Fruit fly (Drosophila melanogaster) whole organism, embryonic: ENCODE results near the gene CG4278.

ENCODE experiments used
- CG11093 ChIP-seq: fragments of 200-800 bp; sonication (Bioruptor generic); IDR thresholded peaks from 3 replicates; pipeline ENCODE4 v1.3.6; 2022; ENCODE audit warnings: missing biosample characterization, missing genetic modification characterization
- CG12744 ChIP-seq: fragments of 200-800 bp; sonication (Bioruptor generic); optimal IDR thresholded peaks from 2 replicates; lab custom pipeline; 2016; ENCODE audit warnings: missing biosample characterization, missing genetic modification characterization
- CG13287 ChIP-seq: fragments of 200-800 bp; sonication (Bioruptor generic); IDR thresholded peaks from 2 replicates; pipeline ENCODE4 v1.3.6; 2022; ENCODE audit warnings: missing biosample characterization, missing genetic modification characterization; ENCODE audit not compliant: partially characterized antibody
- CG13624 ChIP-seq: fragments of 200-800 bp; sonication (Bioruptor generic); optimal IDR thresholded peaks from 2 replicates; lab custom pipeline; 2016; ENCODE audit warnings: missing biosample characterization, missing genetic modification characterization
- CG14050 ChIP-seq: fragments of 200-800 bp; sonication (Bioruptor generic); IDR thresholded peaks from 3 replicates; pipeline ENCODE4 v1.3.6; 2022; ENCODE audit warnings: missing biosample characterization, missing genetic modification characterization
- CG14860 ChIP-seq: fragments of 200-800 bp; sonication (Bioruptor generic); IDR thresholded peaks from 3 replicates; pipeline ENCODE4 v1.3.6; 2022; ENCODE audit warnings: missing biosample characterization, missing genetic modification characterization; ENCODE audit not compliant: partially characterized antibody
- CG15696 ChIP-seq: fragments of 200-800 bp; sonication (Bioruptor generic); optimal IDR thresholded peaks from 2 replicates; lab custom pipeline; 2019; ENCODE audit warnings: missing biosample characterization, mild to moderate bottlenecking, missing genetic modification characterization, moderate library complexity
- CG17359 ChIP-seq: fragments of 200-800 bp; sonication (Bioruptor generic); optimal IDR thresholded peaks from 3 replicates; lab custom pipeline; 2018; ENCODE audit warnings: missing biosample characterization, mild to moderate bottlenecking, missing genetic modification characterization, moderate library complexity
- CG17829 ChIP-seq: fragments of 200-800 bp; optimal IDR thresholded peaks from 2 replicates; lab custom pipeline; 2019; ENCODE audit warnings: missing biosample characterization, mild to moderate bottlenecking, missing genetic modification characterization, moderate library complexity
- CG17912 ChIP-seq: fragments of 200-800 bp; sonication (Bioruptor generic); optimal IDR thresholded peaks from 2 replicates; lab custom pipeline; 2018; ENCODE audit warnings: missing biosample characterization, mild to moderate bottlenecking, missing genetic modification characterization
- CG18011 ChIP-seq: fragments of 200-800 bp; sonication (Bioruptor generic); optimal IDR thresholded peaks from 2 replicates; lab custom pipeline; 2017; ENCODE audit warnings: missing biosample characterization, missing genetic modification characterization, mild to moderate bottlenecking, moderate library complexity, missing genotype
- CG18619 ChIP-seq: fragments of 200-800 bp; sonication (Bioruptor generic); optimal IDR thresholded peaks from 3 replicates; lab custom pipeline; 2017; ENCODE audit warnings: missing biosample characterization, mild to moderate bottlenecking, missing genetic modification characterization
- CG2875 ChIP-seq: fragments of 200-800 bp; sonication (Bioruptor generic); optimal IDR thresholded peaks from 2 replicates; lab custom pipeline; 2017; ENCODE audit warnings: missing biosample characterization, mild to moderate bottlenecking, missing genetic modification characterization, missing genetic modification reagents
- CG43689 ChIP-seq: fragments of 200-800 bp; sonication (Bioruptor generic); IDR thresholded peaks from 2 replicates; pipeline ENCODE4 v1.3.6; 2022; ENCODE audit warnings: missing biosample characterization, missing genetic modification characterization
- CG5180 ChIP-seq: fragments of 200-800 bp; sonication (Bioruptor generic); optimal IDR thresholded peaks from 3 replicates; lab custom pipeline; 2017; ENCODE audit warnings: missing biosample characterization, missing genetic modification characterization, mild to moderate bottlenecking, moderate library complexity, missing genetic modification reagents
- CG6683 ChIP-seq: fragments of 200-800 bp; sonication (Bioruptor generic); optimal IDR thresholded peaks from 2 replicates; lab custom pipeline; 2017; ENCODE audit warnings: missing biosample characterization, mild to moderate bottlenecking, missing genetic modification characterization, missing genetic modification reagents
- CG6689 ChIP-seq: fragments of 200-800 bp; sonication (Bioruptor generic); IDR thresholded peaks from 2 replicates; pipeline ENCODE4 v1.3.6; 2022; ENCODE audit warnings: missing biosample characterization, missing genetic modification characterization
- CG6791 ChIP-seq: fragments of 200-800 bp; sonication (Bioruptor generic); IDR thresholded peaks from 3 replicates; pipeline ENCODE4 v1.3.6; 2022; ENCODE audit warnings: missing biosample characterization, missing genetic modification characterization; ENCODE audit not compliant: partially characterized antibody
- CG6813 ChIP-seq: fragments of 200-800 bp; sonication (Bioruptor generic); optimal IDR thresholded peaks from 2 replicates; lab custom pipeline; 2017; ENCODE audit warnings: missing biosample characterization, missing genetic modification characterization, mild to moderate bottlenecking, moderate library complexity, missing genetic modification reagents
- CG7271 ChIP-seq: fragments of 200-800 bp; sonication (Bioruptor generic); optimal IDR thresholded peaks from 2 replicates; lab custom pipeline; 2018; ENCODE audit warnings: missing biosample characterization, mild to moderate bottlenecking, missing genetic modification characterization, moderate library complexity
- D ChIP-seq, 2 experiments: fragments of 200-800 bp in 1 of 2; fragments of >200 bp in 1 of 2; sonication (Bioruptor generic) in 1 of 2; optimal IDR thresholded peaks; 2 replicates in 1 of 2; 3 replicates in 1 of 2; lab custom pipeline; 2017; ENCODE audit warnings: mild to moderate bottlenecking in 1 of 2, missing biosample characterization in 1 of 2, missing genetic modification characterization in 1 of 2, missing genetic modification reagents in 1 of 2
- Dip2 ChIP-seq: fragments of 200-800 bp; sonication (Bioruptor generic); IDR thresholded peaks from 2 replicates; pipeline ENCODE4 v1.3.6; 2022; ENCODE audit warnings: missing biosample characterization, missing genetic modification characterization
- Fer1 ChIP-seq: fragments of 200-800 bp; sonication (Bioruptor generic); optimal IDR thresholded peaks from 2 replicates; lab custom pipeline; 2017; ENCODE audit warnings: missing biosample characterization, mild to moderate bottlenecking, missing genetic modification characterization
- HLH4C ChIP-seq: fragments of 200-800 bp; sonication (Bioruptor generic); IDR thresholded peaks from 3 replicates; pipeline ENCODE4 v1.3.6; 2022; ENCODE audit warnings: missing biosample characterization, missing genetic modification characterization; ENCODE audit not compliant: partially characterized antibody
- HLH54F ChIP-seq: fragments of 200-800 bp; sonication (Bioruptor generic); optimal IDR thresholded peaks from 3 replicates; lab custom pipeline; 2016; ENCODE audit warnings: missing biosample characterization, missing genetic modification characterization
- Hey ChIP-seq: fragments of 200-800 bp; sonication (Bioruptor generic); optimal IDR thresholded peaks from 3 replicates; lab custom pipeline; 2018; ENCODE audit warnings: missing biosample characterization, mild to moderate bottlenecking, missing genetic modification characterization
- Hr39 ChIP-seq: fragments of >200 bp; optimal IDR thresholded peaks from 2 replicates; lab custom pipeline; 2017
- Mad ChIP-seq: fragments of 200-800 bp; sonication (Bioruptor generic); optimal IDR thresholded peaks from 2 replicates; lab custom pipeline; 2016; ENCODE audit warnings: missing biosample characterization, missing genetic modification characterization
- Opbp ChIP-seq: fragments of 200-800 bp; sonication (Bioruptor generic); IDR thresholded peaks from 3 replicates; pipeline ENCODE4 v1.3.6; 2022; ENCODE audit warnings: missing biosample characterization, missing genetic modification characterization; ENCODE audit not compliant: partially characterized antibody
- Poxn ChIP-seq: fragments of 200-800 bp; sonication (Bioruptor generic); IDR thresholded peaks from 2 replicates; pipeline ENCODE4 v1.3.6; 2022; ENCODE audit warnings: missing biosample characterization, missing genetic modification characterization
- bbx ChIP-seq: fragments of 200-800 bp; sonication (Bioruptor generic); IDR thresholded peaks from 2 replicates; pipeline ENCODE4 v1.3.6; 2022; ENCODE audit warnings: missing biosample characterization, missing genetic modification characterization; ENCODE audit not compliant: partially characterized antibody
- caup ChIP-seq: fragments of 200-800 bp; sonication (Bioruptor generic); optimal IDR thresholded peaks from 3 replicates; lab custom pipeline; 2017; ENCODE audit warnings: missing biosample characterization, mild to moderate bottlenecking, missing genetic modification characterization, moderate library complexity; ENCODE audit not compliant: severe bottlenecking
- grau ChIP-seq: fragments of 200-800 bp; optimal IDR thresholded peaks from 3 replicates; lab custom pipeline; 2019; ENCODE audit warnings: missing biosample characterization, mild to moderate bottlenecking, missing genetic modification characterization, moderate library complexity
- gsb-n ChIP-seq: fragments of 200-800 bp; sonication (Bioruptor generic); optimal IDR thresholded peaks from 3 replicates; lab custom pipeline; 2018; ENCODE audit warnings: missing biosample characterization, mild to moderate bottlenecking, missing genetic modification characterization
- jigr1 ChIP-seq: fragments of 200-800 bp; sonication (Bioruptor generic); IDR thresholded peaks from 3 replicates; pipeline ENCODE4 v1.3.6; 2022; ENCODE audit warnings: missing biosample characterization, missing genetic modification characterization
- luna ChIP-seq: fragments of 200-800 bp; sonication (Bioruptor generic); optimal IDR thresholded peaks from 2 replicates; lab custom pipeline; 2016; ENCODE audit warnings: missing biosample characterization, missing genetic modification characterization
- mam ChIP-seq: fragments of 200-800 bp; sonication (Bioruptor generic); optimal IDR thresholded peaks from 3 replicates; lab custom pipeline; 2016; ENCODE audit warnings: missing biosample characterization, missing genetic modification characterization
- pfk ChIP-seq: fragments of 200-800 bp; sonication (Bioruptor generic); optimal IDR thresholded peaks from 2 replicates; lab custom pipeline; 2018; ENCODE audit warnings: missing biosample characterization, mild to moderate bottlenecking, missing genetic modification characterization, moderate library complexity
- pnt ChIP-seq: fragments of 200-800 bp; sonication (Bioruptor generic); optimal IDR thresholded peaks from 3 replicates; lab custom pipeline; 2016; ENCODE audit warnings: missing biosample characterization, missing genetic modification characterization
- psq ChIP-seq: fragments of 200-800 bp; sonication (Bioruptor generic); optimal IDR thresholded peaks from 2 replicates; lab custom pipeline; 2017; ENCODE audit warnings: missing biosample characterization, missing genetic modification characterization
- row ChIP-seq: fragments of 200-800 bp; sonication (Bioruptor generic); IDR thresholded peaks from 3 replicates; pipeline ENCODE4 v1.3.6; 2022; ENCODE audit warnings: missing biosample characterization, missing genetic modification characterization
- sens ChIP-seq: fragments of 200-800 bp; sonication (Bioruptor generic); peaks from one replicate; lab custom pipeline; 2016; ENCODE audit warnings: missing biosample characterization, missing genetic modification characterization
- slbo ChIP-seq: fragments of 200-800 bp; sonication (Bioruptor generic); IDR thresholded peaks from 2 replicates; pipeline ENCODE4 v1.3.6; 2022; ENCODE audit warnings: missing biosample characterization, missing genetic modification characterization
- sna ChIP-seq: fragments of 200-800 bp; sonication (Bioruptor generic); IDR thresholded peaks from 2 replicates; pipeline ENCODE4 v1.3.6; 2022; ENCODE audit warnings: missing biosample characterization, missing genetic modification characterization; ENCODE audit not compliant: partially characterized antibody
- tap ChIP-seq: fragments of 200-800 bp; optimal IDR thresholded peaks from 3 replicates; lab custom pipeline; 2019; ENCODE audit warnings: missing biosample characterization, mild to moderate bottlenecking, missing genetic modification characterization, moderate library complexity
- toy ChIP-seq: fragments of 200-800 bp; sonication (Bioruptor generic); IDR thresholded peaks from 2 replicates; pipeline ENCODE4 v1.3.6; 2022; ENCODE audit warnings: missing biosample characterization, missing genetic modification characterization
- ttk ChIP-seq: fragments of 200-800 bp; sonication (Bioruptor generic); IDR thresholded peaks from 2 replicates; pipeline ENCODE4 v2.1.2; 2022; ENCODE audit warnings: missing biosample characterization, missing genetic modification characterization
- tup ChIP-seq: fragments of 200-800 bp; sonication (Bioruptor generic); optimal IDR thresholded peaks from 2 replicates; lab custom pipeline; 2016; ENCODE audit warnings: missing biosample characterization, mild to moderate bottlenecking, missing genetic modification characterization, moderate library complexity
- twi ChIP-seq: fragments of 200-800 bp; optimal IDR thresholded peaks from 2 replicates; lab custom pipeline; 2019; ENCODE audit warnings: missing biosample characterization, mild to moderate bottlenecking, missing genetic modification characterization, moderate library complexity

CG4278 gene

DNA sequence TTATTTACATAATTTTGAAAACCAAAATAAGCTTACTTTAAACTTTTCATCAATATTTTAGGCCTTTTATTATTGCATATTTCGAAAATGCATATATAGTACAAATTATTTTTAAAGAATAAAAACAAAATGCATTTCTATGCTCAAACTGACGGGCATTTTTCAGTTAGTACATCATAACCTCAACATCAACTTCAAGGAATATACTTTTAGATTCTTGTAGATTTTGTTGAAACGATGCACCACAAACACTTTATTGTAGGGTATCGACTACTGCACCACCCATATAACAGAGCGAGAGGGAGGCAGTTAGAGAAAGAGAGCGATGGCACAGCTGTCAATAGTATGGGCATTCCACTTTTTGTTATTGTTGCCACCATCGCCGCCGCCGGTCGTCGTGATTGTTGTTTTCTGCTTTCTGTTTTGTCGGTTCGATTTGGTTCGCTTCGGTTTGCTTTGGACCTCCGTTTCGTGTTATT is 47.1 kb upstream of the CG4278 start (continued):
- TF ChIP-seq CG14050 (GFP tag; lab: Robert Waterston, UW): peak; percentile 82
- no peak for TF ChIP-seq Poxn
- TF ChIP-seq mam (GFP tag; lab: Kevin White, UChicago): peak; percentile 80
- TF ChIP-seq CG15696 (tag; lab: Kevin White, UChicago): peak; percentile 84
- TF ChIP-seq grau: peak; percentile 93
- TF ChIP-seq CG7271: peak; percentile 37
- TF ChIP-seq CG11093 (GFP tag; lab: Robert Waterston, UW): peak; percentile 79
- TF ChIP-seq CG18011 (GFP tag; lab: Kevin White, UChicago): peak; percentile 71
- TF ChIP-seq bbx: peak; percentile 47
- no peak for TF ChIP-seq Hr39
- TF ChIP-seq CG14860 (GFP tag; lab: Robert Waterston, UW): no peak
- TF ChIP-seq luna: no peak
- peak; percentile 84 for TF ChIP-seq CG5180 (GFP tag; lab: Kevin White, UChicago)
- TF ChIP-seq CG2875 (GFP tag; lab: Kevin White, UChicago): peak; percentile 92
- no peak for TF ChIP-seq sna (GFP tag; lab: Robert Waterston, UW)
- TF ChIP-seq Dip2 (GFP tag; lab: Robert Waterston, UW): peak; percentile 27; the same call in 1 of the 2 replicates
- TF ChIP-seq HLH4C (GFP tag; lab: Robert Waterston, UW): no peak
- TF ChIP-seq gsb-n: peak; percentile 88
- peak; percentile 84 for TF ChIP-seq Mad (GFP tag; lab: Kevin White, UChicago)
- TF ChIP-seq tup (GFP tag; lab: Kevin White, UChicago): peak; percentile 72
- peak; percentile 77 for TF ChIP-seq caup (GFP tag; lab: Kevin White, UChicago)
- peak; percentile 40 for TF ChIP-seq pfk
- TF ChIP-seq CG12744 (GFP tag; lab: Kevin White, UChicago): peak; percentile 72
- TF ChIP-seq CG18619: peak; percentile 90
- TF ChIP-seq CG17829 (tag; lab: Kevin White, UChicago): peak; percentile 94
- TF ChIP-seq CG43689: 0 out of 2 replicates have a peak, but pooled peaks have one; percentile 10
- no peak for TF ChIP-seq CG13287 (GFP tag; lab: Robert Waterston, UW)
- peak; percentile 72 for TF ChIP-seq CG6683 (GFP tag; lab: Kevin White, UChicago)
- TF ChIP-seq psq (GFP tag; lab: Kevin White, UChicago): peak; percentile 81
- TF ChIP-seq slbo: peak; percentile 58; the same call in 1 of the 2 replicates
- peak; percentile 99 for TF ChIP-seq sens (GFP tag; lab: Kevin White, UChicago)
- no peak for TF ChIP-seq Hey (tag; lab: Kevin White, UChicago)
- peak; percentile 85 for TF ChIP-seq Fer1
- TF ChIP-seq CG6791 (GFP tag; lab: Robert Waterston, UW): no peak; the same call in 2 of the 3 replicates
- peak; percentile 84 for TF ChIP-seq CG6689
- TF ChIP-seq D (optimal IDR thresholded peaks at IDR 0.05; lab: Kevin White, UChicago): no peak
- peak; percentile 90 for TF ChIP-seq D (GFP tag; optimal IDR thresholded peaks at IDR 0.05; lab: Kevin White, UChicago)
- peak; percentile 78 for TF ChIP-seq CG6813 (GFP tag; lab: Kevin White, UChicago)
- TF ChIP-seq toy: no peak
- peak; percentile 75 for TF ChIP-seq jigr1 (GFP tag; lab: Robert Waterston, UW)
- peak; percentile 76 for TF ChIP-seq ttk (GFP tag; lab: Robert Waterston, UW)
- peak; percentile 25 for TF ChIP-seq CG17912
- peak; percentile 92 for TF ChIP-seq tap (tag; lab: Kevin White, UChicago)
- peak; percentile 95 for TF ChIP-seq CG17359 (tag; lab: Kevin White, UChicago)
- TF ChIP-seq CG13624 (GFP tag; lab: Kevin White, UChicago): peak; percentile 67
- TF ChIP-seq HLH54F: peak; percentile 79
- TF ChIP-seq row (GFP tag; lab: Robert Waterston, UW): peak; percentile 85
- TF ChIP-seq twi (tag; lab: Kevin White, UChicago): peak; percentile 92
- peak; percentile 90 for TF ChIP-seq pnt (GFP tag; lab: Kevin White, UChicago)
- 0 out of 3 replicates have a peak, but pooled peaks have one; percentile 9 for TF ChIP-seq Opbp
